Worm (Caenorhabditis elegans): ENCODE results near the gene F14F9.6.

F14F9.6 gene

DNA sequence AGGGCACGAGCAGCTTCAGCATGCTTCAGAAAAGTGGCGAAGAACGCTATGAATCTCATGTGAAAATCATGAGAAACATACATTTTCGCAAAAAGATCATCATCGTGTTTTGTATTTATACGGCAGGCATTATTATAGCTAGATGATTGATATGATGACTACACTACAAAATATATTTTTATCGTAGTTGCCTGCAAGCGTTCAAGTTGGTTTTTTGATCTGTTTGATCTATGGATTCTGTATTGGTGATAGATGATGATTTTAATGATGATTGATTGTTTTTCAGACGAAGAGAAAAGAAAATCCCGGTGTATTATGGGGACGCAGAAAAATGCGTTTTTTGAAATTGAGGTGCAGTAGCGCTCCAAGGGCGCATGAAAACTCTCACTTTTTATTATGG is 35.6 kb downstream of the F14F9.6 start, which contains the start of gene ugt-63:
Gene ugt-63 (minus strand): TSS at position 89 of the 400 bp plus-strand sequence.
- no peak for TF ChIP-seq flt-1 (GFP tag; IDR thresholded peaks at IDR 0.05)
- TF ChIP-seq ceh-13 (GFP tag; optimal IDR thresholded peaks at IDR 0.05): no peak
- TF ChIP-seq ets-7 (tag; optimal IDR thresholded peaks at IDR 0.05): no peak
- TF ChIP-seq sea-1 (GFP tag; conservative IDR thresholded peaks at IDR 0.05): no peak
- no peak for TF ChIP-seq F13C5.2 (tag; optimal IDR thresholded peaks at IDR 0.05)
- TF ChIP-seq hmg-4 (GFP tag; optimal IDR thresholded peaks at IDR 0.05): no peak
- TF ChIP-seq aly-1 (tag; optimal IDR thresholded peaks at IDR 0.05): no peak

DNA sequence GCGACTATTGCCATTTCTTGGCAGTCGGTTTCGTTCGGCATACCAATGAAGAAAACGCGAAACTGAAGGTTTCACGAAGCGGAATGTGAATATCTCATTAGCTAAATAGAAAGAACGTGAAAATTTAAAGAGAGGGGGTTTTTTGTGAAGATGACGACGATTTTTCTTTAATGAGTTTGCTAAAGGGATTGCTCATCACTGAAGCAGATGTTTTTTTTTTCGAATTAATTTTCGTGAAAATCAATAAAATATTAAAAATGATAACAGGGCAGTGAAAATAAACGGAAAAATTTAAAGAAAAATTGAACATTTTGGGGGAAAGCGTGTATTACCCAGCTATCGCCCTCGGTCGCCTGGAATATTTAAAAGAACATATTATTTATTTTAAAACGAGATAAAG is 38.5 kb downstream of the F14F9.6 start, which contains the start of gene srab-3:
Gene srab-3 (minus strand): TSS at position 101 of the 400 bp plus-strand sequence.
- TF ChIP-seq ceh-13 (GFP tag; optimal IDR thresholded peaks at IDR 0.05): no peak
- TF ChIP-seq sea-1 (GFP tag; conservative IDR thresholded peaks at IDR 0.05): no peak
- no peak for TF ChIP-seq tra-4 (tag; optimal IDR thresholded peaks at IDR 0.05)
- no peak for TF ChIP-seq ama-1 (optimal IDR thresholded peaks at IDR 0.05)

DNA sequence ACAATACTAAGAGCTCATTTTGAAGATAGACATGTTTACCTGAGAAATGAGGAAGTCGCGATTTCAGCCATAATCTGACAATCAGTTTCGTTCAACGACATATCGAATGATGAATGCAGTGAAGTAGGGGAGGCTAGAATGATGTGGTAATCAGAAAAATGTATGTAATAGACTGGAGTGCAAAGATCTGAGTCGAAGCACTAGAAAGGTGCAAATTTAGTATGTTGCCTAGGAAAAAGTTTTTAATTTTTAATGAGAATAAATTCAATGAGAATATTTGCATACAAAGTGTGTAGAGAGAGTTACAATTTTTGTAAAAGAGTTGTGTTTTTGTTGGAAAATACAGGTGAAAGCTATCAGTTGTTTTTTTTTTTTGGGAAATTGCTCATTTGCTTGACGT is 41.4 kb downstream of the F14F9.6 start, which contains the start of gene srab-2:
Gene srab-2 (minus strand): TSS at position 101 of the 400 bp plus-strand sequence.
- TF ChIP-seq ets-7 (tag; optimal IDR thresholded peaks at IDR 0.05) (no peak), hmbx-1 (tag; optimal IDR thresholded peaks at IDR 0.05) (no peak), aly-1 (tag; optimal IDR thresholded peaks at IDR 0.05) (no peak), flt-1 (GFP tag; IDR thresholded peaks at IDR 0.05) (no peak), hmg-4 (GFP tag; optimal IDR thresholded peaks at IDR 0.05) (no peak), pes-1 (GFP tag; IDR thresholded peaks at IDR 0.05) (no peak), tbx-11 (GFP tag; IDR thresholded peaks at IDR 0.05) (no peak), tra-4 (tag; optimal IDR thresholded peaks at IDR 0.05) (no peak), ama-1 (optimal IDR thresholded peaks at IDR 0.05) (no peak), B0310.2 (tag; optimal IDR thresholded peaks at IDR 0.05) (no peak), ceh-36 (tag; optimal IDR thresholded peaks at IDR 0.05) (no peak), sea-1 (GFP tag; conservative IDR thresholded peaks at IDR 0.05) (no peak), scrt-1 (GFP tag; IDR thresholded peaks at IDR 0.05) (no peak), ceh-13 (GFP tag; optimal IDR thresholded peaks at IDR 0.05) (no peak), tbx-37 (GFP tag; conservative IDR thresholded peaks at IDR 0.05) (no peak), F13C5.2 (tag; optimal IDR thresholded peaks at IDR 0.05) (no peak), hnd-1 (tag; optimal IDR thresholded peaks at IDR 0.05) (no peak)

DNA sequence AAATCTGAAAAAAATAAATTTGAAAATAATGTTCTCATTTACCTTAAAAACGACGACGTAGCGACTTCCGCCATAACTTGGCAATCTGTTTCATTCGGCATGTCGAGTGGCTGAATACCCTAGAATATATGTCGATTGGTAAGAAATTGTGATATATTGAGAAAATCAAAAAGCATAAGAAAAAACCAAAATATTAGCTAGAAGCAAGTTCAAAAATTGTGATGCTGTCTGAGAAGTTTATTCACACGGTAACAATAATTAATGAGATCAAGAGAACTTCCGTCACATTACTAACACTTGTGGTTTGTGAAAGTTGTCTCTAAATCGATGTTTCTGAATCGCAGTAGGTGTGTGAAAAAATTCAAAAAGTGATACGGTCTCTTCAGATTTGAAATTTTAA is 44.3 kb downstream of the F14F9.6 start, which contains the start of gene srab-1:
Gene srab-1 (minus strand): TSS at position 101 of the 400 bp plus-strand sequence.
- no peak for TF ChIP-seq ceh-13 (GFP tag; optimal IDR thresholded peaks at IDR 0.05)
- no peak for TF ChIP-seq tbx-11 (GFP tag; IDR thresholded peaks at IDR 0.05)
- TF ChIP-seq scrt-1 (GFP tag; IDR thresholded peaks at IDR 0.05): no peak

DNA sequence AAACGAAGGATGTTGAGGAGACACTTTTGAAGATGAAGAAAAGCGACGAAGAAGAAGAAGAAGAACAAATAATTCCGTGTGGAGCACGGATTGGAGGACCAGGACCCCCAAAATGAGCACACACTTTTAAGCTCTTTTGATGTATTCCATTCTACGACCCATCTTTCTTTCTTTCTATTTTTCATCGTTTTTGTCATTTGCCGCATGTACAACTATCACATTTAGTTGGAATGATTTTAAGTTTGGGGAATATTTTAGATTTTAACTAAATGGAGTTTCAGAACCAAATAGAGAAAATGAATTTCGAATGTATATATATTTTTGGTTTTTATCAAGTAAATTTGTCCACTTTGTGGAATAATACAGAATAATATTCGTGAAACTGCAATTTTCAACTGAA is 47.4 kb downstream of the F14F9.6 start, which contains the start of gene unc-46:
Gene unc-46 (minus strand): TSS at position 101 of the 400 bp plus-strand sequence.
- TF ChIP-seq F13C5.2 (tag; optimal IDR thresholded peaks at IDR 0.05) (no peak), ets-7 (tag; optimal IDR thresholded peaks at IDR 0.05) (no peak), hmg-4 (GFP tag; optimal IDR thresholded peaks at IDR 0.05) (no peak), tra-4 (tag; optimal IDR thresholded peaks at IDR 0.05) (no peak), hmbx-1 (tag; optimal IDR thresholded peaks at IDR 0.05) (no peak), ceh-13 (GFP tag; optimal IDR thresholded peaks at IDR 0.05) (no peak), aly-1 (tag; optimal IDR thresholded peaks at IDR 0.05) (no peak), ceh-36 (tag; optimal IDR thresholded peaks at IDR 0.05) (no peak), sea-1 (GFP tag; conservative IDR thresholded peaks at IDR 0.05) (no peak), scrt-1 (GFP tag; IDR thresholded peaks at IDR 0.05) (no peak), B0310.2 (tag; optimal IDR thresholded peaks at IDR 0.05) (no peak), ama-1 (optimal IDR thresholded peaks at IDR 0.05) (no peak), pes-1 (GFP tag; IDR thresholded peaks at IDR 0.05) (no peak), hnd-1 (tag; optimal IDR thresholded peaks at IDR 0.05) (no peak), tbx-37 (GFP tag; conservative IDR thresholded peaks at IDR 0.05) (no peak), tbx-11 (GFP tag; IDR thresholded peaks at IDR 0.05) (no peak)

DNA sequence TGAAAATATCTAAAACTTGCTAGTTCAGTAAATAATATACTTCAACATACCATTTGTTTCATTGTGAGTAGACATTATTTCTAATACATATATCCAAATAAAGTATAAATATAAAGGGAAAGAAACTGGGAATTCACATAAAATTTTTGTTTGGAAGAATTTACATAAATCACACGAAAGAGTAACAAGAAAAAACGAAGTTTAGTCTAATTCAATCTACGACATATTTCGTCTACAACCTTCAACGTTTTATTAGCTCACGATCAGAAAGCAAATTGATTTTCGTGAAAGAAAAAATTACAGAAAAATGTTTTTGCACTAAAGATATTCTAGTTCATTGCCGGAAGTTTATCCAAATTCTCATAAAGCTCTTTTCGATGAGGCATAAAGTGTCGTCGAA is 49.3 kb downstream of the F14F9.6 start, which contains the start of gene C04F5.2:
Gene C04F5.2 (minus strand): TSS at position 101 of the 400 bp plus-strand sequence.
- no peak for TF ChIP-seq ets-7 (tag; optimal IDR thresholded peaks at IDR 0.05)
- TF ChIP-seq ama-1 (optimal IDR thresholded peaks at IDR 0.05): no peak
- no peak for TF ChIP-seq tbx-37 (GFP tag; conservative IDR thresholded peaks at IDR 0.05)
- TF ChIP-seq tra-4 (tag; optimal IDR thresholded peaks at IDR 0.05): no peak
